Worm (Caenorhabditis elegans) whole organism, L2 larva: ENCODE measurements around the gene T09F3.4.
A peak's percentile ranks its signal among the peaks of the same experiment; 100 is the strongest.

Experiments
- C34F6.9 ChIP-seq: fragments of 150-350 bp; optimal IDR thresholded peaks from 2 replicates; lab custom pipeline; 2014; ENCODE audit warnings: missing biosample characterization, missing genetic modification characterization
- F13H6.1 ChIP-seq: sonication (generic microtip); optimal IDR thresholded peaks from 2 replicates; lab custom pipeline; 2016; ENCODE audit warnings: missing genetic modification characterization, missing compliant biosample characterization
- R02D3.7 ChIP-seq: fragments of 150-350 bp; optimal IDR thresholded peaks from 2 replicates; lab custom pipeline; 2014; ENCODE audit warnings: missing biosample characterization, missing genetic modification characterization
- Y55F3AM.14 ChIP-seq: fragments of 200-800 bp; sonication (Bioruptor generic); optimal IDR thresholded peaks from 2 replicates; lab custom pipeline; 2018; ENCODE audit warnings: mild to moderate bottlenecking, missing genetic modification characterization, missing compliant biosample characterization
- ZK546.5 ChIP-seq: sonication (generic microtip); optimal IDR thresholded peaks from 2 replicates; lab custom pipeline; 2017; ENCODE audit warnings: missing biosample characterization, missing genetic modification characterization
- alr-1 ChIP-seq: fragments of 150-350 bp; optimal IDR thresholded peaks from 2 replicates; lab custom pipeline; 2014; ENCODE audit warnings: missing biosample characterization, missing genetic modification characterization
- aly-2 ChIP-seq: fragments of 150-350 bp; optimal IDR thresholded peaks from 2 replicates; lab custom pipeline; 2014; ENCODE audit warnings: missing biosample characterization, missing genetic modification characterization
- ama-1 ChIP-seq: fragments of 150-350 bp; optimal IDR thresholded peaks from 2 replicates; lab custom pipeline; 2018; ENCODE audit warnings: inconsistent platforms
- blmp-1 ChIP-seq: sonication (generic microtip); optimal IDR thresholded peaks from 2 replicates; lab custom pipeline; 2017; ENCODE audit warnings: missing genetic modification characterization, mild to moderate bottlenecking, missing compliant biosample characterization, antibody characterized with exemption, moderate library complexity; ENCODE audit not compliant: insufficient read depth
- ceh-16 ChIP-seq: fragments of 150-350 bp; optimal IDR thresholded peaks from 2 replicates; lab custom pipeline; 2014; ENCODE audit warnings: missing biosample characterization, missing genetic modification characterization
- ceh-82 ChIP-seq: fragments of 150-350 bp; optimal IDR thresholded peaks from 2 replicates; lab custom pipeline; 2014; ENCODE audit warnings: missing biosample characterization, missing genetic modification characterization
- crh-2 ChIP-seq: sonication (generic microtip); optimal IDR thresholded peaks from 2 replicates; lab custom pipeline; 2017; ENCODE audit warnings: missing biosample characterization, missing genetic modification characterization
- dmd-4 ChIP-seq: sonication (generic microtip); optimal IDR thresholded peaks from 2 replicates; lab custom pipeline; 2017; ENCODE audit warnings: missing biosample characterization, missing genetic modification characterization
- egl-27 ChIP-seq: sonication (generic microtip); optimal IDR thresholded peaks from 3 replicates; lab custom pipeline; 2017; ENCODE audit warnings: missing biosample characterization, missing genetic modification reagents, missing genetic modification characterization
- elt-1 ChIP-seq: fragments of 150-350 bp; optimal IDR thresholded peaks from 2 replicates; lab custom pipeline; 2014; ENCODE audit warnings: missing biosample characterization, missing genetic modification characterization
- elt-3 ChIP-seq: sonication (generic microtip); optimal IDR thresholded peaks from 2 replicates; lab custom pipeline; 2017; ENCODE audit warnings: missing biosample characterization, missing genetic modification characterization
- fos-1 ChIP-seq: fragments of 150-350 bp; optimal IDR thresholded peaks from 2 replicates; lab custom pipeline; 2014; ENCODE audit warnings: missing biosample characterization, missing genetic modification characterization
- gmeb-1 ChIP-seq: fragments of 150-350 bp; optimal IDR thresholded peaks from 2 replicates; lab custom pipeline; 2014; ENCODE audit warnings: missing biosample characterization, missing genetic modification characterization
- lin-11 ChIP-seq: fragments of 150-350 bp; sonication (generic microtip); optimal IDR thresholded peaks from 2 replicates; lab custom pipeline; 2014; ENCODE audit warnings: missing biosample characterization, missing genetic modification characterization, inconsistent platforms, mixed read lengths
- lin-13 ChIP-seq: fragments of 150-350 bp; optimal IDR thresholded peaks from 2 replicates; lab custom pipeline; 2014; ENCODE audit warnings: missing biosample characterization, missing genetic modification reagents, missing genetic modification characterization
- lin-39 ChIP-seq: fragments of 150-350 bp; optimal IDR thresholded peaks from 2 replicates; lab custom pipeline; 2014; ENCODE audit warnings: missing biosample characterization, missing genetic modification reagents, missing genetic modification characterization
- lsy-2 ChIP-seq, 2 experiments: fragments of 150-350 bp in 1 of 2; sonication (generic microtip) in 1 of 2; optimal IDR thresholded peaks; 2 replicates each; lab custom pipeline; 2014 to 2017; ENCODE audit warnings: missing biosample characterization in 2 of 2, missing genetic modification characterization in 2 of 2
- mab-5 ChIP-seq: fragments of 150-350 bp; optimal IDR thresholded peaks from 2 replicates; lab custom pipeline; 2014; ENCODE audit warnings: missing biosample characterization, missing genetic modification characterization
- mbf-1 ChIP-seq: sonication (generic microtip); optimal IDR thresholded peaks from 2 replicates; lab custom pipeline; 2017; ENCODE audit warnings: missing biosample characterization, missing genetic modification characterization
- mdl-1 ChIP-seq, 2 experiments: fragments of 150-350 bp in 1 of 2; sonication (generic microtip) in 1 of 2; optimal IDR thresholded peaks; 2 replicates each; lab custom pipeline; 2017; ENCODE audit warnings: missing biosample characterization in 2 of 2, missing genetic modification characterization in 2 of 2
- nhr-10 ChIP-seq: sonication (generic microtip); optimal IDR thresholded peaks from 2 replicates; lab custom pipeline; 2017; ENCODE audit warnings: missing biosample characterization, missing genetic modification characterization
- nhr-11 ChIP-seq: fragments of 150-350 bp; optimal IDR thresholded peaks from 2 replicates; lab custom pipeline; 2014; ENCODE audit warnings: missing biosample characterization, missing genetic modification characterization
- nhr-12 ChIP-seq: fragments of 150-350 bp; optimal IDR thresholded peaks from 2 replicates; lab custom pipeline; 2014; ENCODE audit warnings: missing biosample characterization, missing genetic modification characterization
- nhr-129 ChIP-seq: fragments of 150-350 bp; optimal IDR thresholded peaks from 2 replicates; lab custom pipeline; 2014; ENCODE audit warnings: missing biosample characterization, missing genetic modification characterization
- nhr-21 ChIP-seq: fragments of 150-350 bp; optimal IDR thresholded peaks from 2 replicates; lab custom pipeline; 2014; ENCODE audit warnings: missing biosample characterization, missing genetic modification characterization
- nhr-23 ChIP-seq: fragments of 150-350 bp; optimal IDR thresholded peaks from 2 replicates; lab custom pipeline; 2014; ENCODE audit warnings: missing biosample characterization, missing genetic modification reagents, missing genetic modification characterization
- nhr-237 ChIP-seq: fragments of 150-350 bp; optimal IDR thresholded peaks from 2 replicates; lab custom pipeline; 2014; ENCODE audit warnings: missing biosample characterization, missing genetic modification characterization
- nhr-25 ChIP-seq: fragments of 150-350 bp; sonication (generic microtip); optimal IDR thresholded peaks from 3 replicates; lab custom pipeline; 2014; ENCODE audit warnings: missing biosample characterization, missing genetic modification characterization
- nhr-6 ChIP-seq: fragments of 150-350 bp; optimal IDR thresholded peaks from 2 replicates; lab custom pipeline; 2014; ENCODE audit warnings: missing biosample characterization, missing genetic modification characterization
- nhr-77 ChIP-seq: fragments of 150-350 bp; optimal IDR thresholded peaks from 2 replicates; lab custom pipeline; 2014; ENCODE audit warnings: missing biosample characterization, missing genetic modification characterization
- peb-1 ChIP-seq: fragments of 150-350 bp; optimal IDR thresholded peaks from 2 replicates; lab custom pipeline; 2014; ENCODE audit warnings: missing biosample characterization, missing genetic modification characterization
- sem-4 ChIP-seq: fragments of 150-350 bp; optimal IDR thresholded peaks from 2 replicates; lab custom pipeline; 2014; ENCODE audit warnings: missing biosample characterization, missing genetic modification reagents, missing genetic modification characterization
- skn-1 ChIP-seq: sonication (generic microtip); optimal IDR thresholded peaks from 2 replicates; lab custom pipeline; 2017; ENCODE audit warnings: missing biosample characterization, missing genetic modification characterization
- sma-3 ChIP-seq: sonication (generic microtip); optimal IDR thresholded peaks from 2 replicates; lab custom pipeline; 2016; ENCODE audit warnings: missing genetic modification reagents, missing genetic modification characterization, missing compliant biosample characterization
- sma-9 ChIP-seq, 2 experiments: fragments of 150-350 bp in 1 of 2; sonication (generic microtip) in 1 of 2; optimal IDR thresholded peaks; 2 replicates each; lab custom pipeline; 2014 to 2016; ENCODE audit warnings: missing genetic modification characterization in 2 of 2, mild to moderate bottlenecking in 1 of 2, missing biosample characterization in 1 of 2, missing compliant biosample characterization in 1 of 2, missing genetic modification reagents in 1 of 2, moderate library complexity in 1 of 2
- snpc-4 ChIP-seq: fragments of 150-350 bp; optimal IDR thresholded peaks from 2 replicates; lab custom pipeline; 2014; ENCODE audit warnings: missing biosample characterization, missing genetic modification characterization
- unc-39 ChIP-seq: fragments of 150-350 bp; optimal IDR thresholded peaks from 2 replicates; lab custom pipeline; 2014; ENCODE audit warnings: missing biosample characterization, missing genetic modification characterization
- unc-55 ChIP-seq: fragments of 150-350 bp; sonication (generic microtip); optimal IDR thresholded peaks from 3 replicates; lab custom pipeline; 2014; ENCODE audit warnings: missing biosample characterization, missing genetic modification reagents, missing genetic modification characterization
- unc-62 ChIP-seq: fragments of 150-350 bp; optimal IDR thresholded peaks from 2 replicates; lab custom pipeline; 2014; ENCODE audit warnings: missing biosample characterization, missing genetic modification reagents, missing genetic modification characterization
- zag-1 ChIP-seq: fragments of 150-350 bp; optimal IDR thresholded peaks from 2 replicates; lab custom pipeline; 2014; ENCODE audit warnings: missing biosample characterization, missing genetic modification characterization
- ztf-1 ChIP-seq: fragments of 200-800 bp; sonication (Bioruptor generic); conservative IDR thresholded peaks from 2 replicates; pipeline ENCODE4 v1.3.6; 2022; ENCODE audit warnings: missing genetic modification characterization, missing compliant biosample characterization
- ztf-11 ChIP-seq: sonication (generic microtip); optimal IDR thresholded peaks from 2 replicates; lab custom pipeline; 2017; ENCODE audit warnings: missing biosample characterization, missing genetic modification characterization
- ztf-4 ChIP-seq: fragments of 150-350 bp; optimal IDR thresholded peaks from 2 replicates; lab custom pipeline; 2014; ENCODE audit warnings: missing biosample characterization, missing genetic modification characterization

The T09F3.4 gene

DNA sequence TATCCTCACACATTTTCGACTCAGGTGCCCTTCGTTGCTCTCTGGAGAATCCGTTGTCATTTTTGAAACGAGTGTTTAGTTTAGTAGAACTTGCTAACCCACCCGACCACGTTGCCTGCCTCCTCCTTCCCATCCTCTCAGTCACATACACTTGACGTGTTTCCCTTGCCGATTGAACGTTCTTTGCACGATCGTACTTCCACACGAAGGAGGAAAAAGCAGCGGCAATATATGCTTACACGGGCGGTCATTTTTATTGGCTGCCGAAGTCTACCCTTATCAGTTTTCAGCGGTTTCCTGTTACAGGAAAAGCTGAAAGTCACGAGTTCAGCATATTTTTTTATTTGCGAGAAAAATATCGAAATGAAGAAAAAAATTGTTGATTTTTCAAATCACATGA is 5.7 kb upstream of the T09F3.4 start:
- TF ChIP-seq sma-3 (GFP tag; lab: Kevin White, UChicago) (peak; percentile 11), snpc-4 (tag; lab: Kevin White, UChicago) (no peak), ZK546.5 (no peak), ztf-11 (no peak), egl-27 (tag; lab: Kevin White, UChicago) (peak; percentile 8), skn-1 (tag; lab: Kevin White, UChicago) (no peak), crh-2 (peak; percentile 65), mab-5 (tag; lab: Kevin White, UChicago) (no peak), ztf-1 (GFP tag; lab: Robert Waterston, UW) (no peak), dmd-4 (no peak), nhr-129 (tag; lab: Kevin White, UChicago) (peak; percentile 70), fos-1 (tag; lab: Kevin White, UChicago) (peak; percentile 84), mbf-1 (no peak), lin-11 (tag; lab: Kevin White, UChicago) (no peak), F13H6.1 (peak; percentile 80), nhr-10 (tag; lab: Kevin White, UChicago) (no peak), zag-1 (tag; lab: Kevin White, UChicago) (no peak), nhr-25 (tag; lab: Kevin White, UChicago) (peak; percentile 68), mdl-1 (tag; optimal IDR thresholded peaks at IDR 0.05; lab: Kevin White, UChicago) (peak in 1 of 2 experiments; percentile 64), sem-4 (tag; lab: Kevin White, UChicago) (no peak), blmp-1 (tag; lab: Kevin White, UChicago) (no peak), Y55F3AM.14 (GFP tag; lab: Kevin White, UChicago) (no peak), nhr-12 (tag; lab: Kevin White, UChicago) (no peak), unc-39 (tag; lab: Kevin White, UChicago) (no peak), sma-9 (GFP tag; optimal IDR thresholded peaks at IDR 0.05; lab: Kevin White, UChicago) (peak; percentile 82), sma-9 (tag; optimal IDR thresholded peaks at IDR 0.05; lab: Kevin White, UChicago) (no peak), alr-1 (tag; lab: Kevin White, UChicago) (no peak), lin-39 (tag; lab: Kevin White, UChicago) (no peak), nhr-11 (tag; lab: Kevin White, UChicago) (no peak), nhr-237 (tag; lab: Kevin White, UChicago) (no peak), elt-3 (tag; lab: Kevin White, UChicago) (no peak), elt-1 (tag; lab: Kevin White, UChicago) (no peak), ceh-16 (tag; lab: Kevin White, UChicago) (no peak), unc-62 (GFP tag; lab: Kevin White, UChicago) (no peak), nhr-77 (tag; lab: Kevin White, UChicago) (no peak), peb-1 (tag; lab: Kevin White, UChicago) (no peak), nhr-23 (tag; lab: Kevin White, UChicago) (no peak), lin-13 (GFP tag; lab: Kevin White, UChicago) (no peak), ztf-4 (tag; lab: Kevin White, UChicago) (no peak), gmeb-1 (tag; lab: Kevin White, UChicago) (peak; percentile 37), C34F6.9 (tag; lab: Kevin White, UChicago) (no peak), lsy-2 (tag; optimal IDR thresholded peaks at IDR 0.05; lab: Kevin White, UChicago) (no peak), unc-55 (GFP tag; lab: Kevin White, UChicago) (no peak), aly-2 (no peak), nhr-6 (tag; lab: Kevin White, UChicago) (no peak), ceh-82 (no peak), ama-1 (lab: Kevin White, UChicago) (no peak), R02D3.7 (no peak), nhr-21 (peak; percentile 76)
